Fruit fly (Drosophila melanogaster): Measurements from ENCODE around the gene park.

- TF ChIP-seq CG7101 (tag; optimal IDR thresholded peaks at IDR 0.05) = no peak
- no peak for TF ChIP-seq CG5204 (GFP tag; optimal IDR thresholded peaks at IDR 0.05)
- no peak for TF ChIP-seq toe (GFP tag; optimal IDR thresholded peaks at IDR 0.05)
- TF ChIP-seq CG7045 (GFP tag; optimal IDR thresholded peaks at IDR 0.05) = no peak
- TF ChIP-seq Crg-1 (GFP tag; optimal IDR thresholded peaks at IDR 0.05) = no peak
- TF ChIP-seq CG11617 (GFP tag; optimal IDR thresholded peaks at IDR 0.05) = no peak
These were observed 29.0 kb upstream of the park start for dm6 chr3L:21225642-21226041.

Measured in whole organism, adult.